Fruit fly (Drosophila melanogaster) whole organism, prepupa: ENCODE data around the gene Gnpnat.

Source experiments
- Blimp-1 ChIP-seq: fragments of 200-800 bp; sonication (Bioruptor generic); optimal IDR thresholded peaks from 3 replicates; lab custom pipeline; 2017; ENCODE audit warnings: missing biosample characterization, missing genetic modification characterization, mild to moderate bottlenecking, moderate library complexity, missing genetic modification reagents
- CG10631 ChIP-seq: fragments of 200-800 bp; sonication (Bioruptor generic); optimal IDR thresholded peaks from 2 replicates; lab custom pipeline; 2016; ENCODE audit warnings: missing biosample characterization, missing genetic modification characterization
- CG10669 ChIP-seq: fragments of 200-800 bp; sonication (Bioruptor generic); optimal IDR thresholded peaks from 3 replicates; lab custom pipeline; 2018; ENCODE audit warnings: missing biosample characterization, mild to moderate bottlenecking, missing genetic modification characterization, moderate library complexity
- CG11294 ChIP-seq: fragments of 200-800 bp; sonication (Bioruptor generic); IDR thresholded peaks from 2 replicates; pipeline ENCODE4 v1.3.6; 2022; ENCODE audit warnings: missing biosample characterization, missing genetic modification characterization
- CG11762 ChIP-seq: fragments of 200-800 bp; sonication (Bioruptor generic); optimal IDR thresholded peaks from 3 replicates; lab custom pipeline; 2016; ENCODE audit warnings: missing biosample characterization, missing genetic modification characterization; ENCODE audit not compliant: insufficient read depth
- CG11902 ChIP-seq: fragments of 200-800 bp; sonication (Bioruptor generic); optimal IDR thresholded peaks from 3 replicates; lab custom pipeline; 2016; ENCODE audit warnings: missing biosample characterization, missing genetic modification characterization
- CG15336 ChIP-seq: fragments of 200-800 bp; sonication (Bioruptor generic); IDR thresholded peaks from 2 replicates; pipeline ENCODE4 v1.3.6; 2022; ENCODE audit warnings: missing biosample characterization, missing genetic modification characterization
- CG1621 ChIP-seq: fragments of 200-800 bp; sonication (Bioruptor generic); optimal IDR thresholded peaks from 3 replicates; lab custom pipeline; 2018; ENCODE audit warnings: missing biosample characterization, mild to moderate bottlenecking, missing genetic modification characterization
- CG31627 ChIP-seq: fragments of 200-800 bp; sonication (Bioruptor generic); optimal IDR thresholded peaks from 3 replicates; lab custom pipeline; 2016; ENCODE audit warnings: missing biosample characterization, missing genetic modification characterization
- CG32006 ChIP-seq: fragments of 200-800 bp; sonication (Bioruptor generic); optimal IDR thresholded peaks from 3 replicates; lab custom pipeline; 2017; ENCODE audit warnings: missing biosample characterization, mild to moderate bottlenecking, missing genetic modification characterization
- CG34406 ChIP-seq: fragments of 200-800 bp; sonication (Bioruptor generic); optimal IDR thresholded peaks from 3 replicates; lab custom pipeline; 2016; ENCODE audit warnings: missing biosample characterization, missing genetic modification characterization
- CG3919 ChIP-seq: fragments of 200-800 bp; sonication (Bioruptor generic); optimal IDR thresholded peaks from 3 replicates; lab custom pipeline; 2016; ENCODE audit warnings: missing biosample characterization, missing genetic modification characterization
- CG4318 ChIP-seq: fragments of 200-800 bp; sonication (Bioruptor generic); optimal IDR thresholded peaks from 3 replicates; lab custom pipeline; 2017; ENCODE audit warnings: missing biosample characterization, mild to moderate bottlenecking, missing genetic modification characterization
- CG6163 ChIP-seq: fragments of 200-800 bp; sonication (Bioruptor generic); IDR thresholded peaks from 3 replicates; pipeline ENCODE4 v1.3.6; 2022; ENCODE audit warnings: missing biosample characterization, missing genetic modification characterization
- CG6792 ChIP-seq: fragments of 200-800 bp; sonication (Bioruptor generic); optimal IDR thresholded peaks from 3 replicates; lab custom pipeline; 2016; ENCODE audit warnings: missing biosample characterization, missing genetic modification characterization
- CG6808 ChIP-seq: fragments of 200-800 bp; sonication (Bioruptor generic); optimal IDR thresholded peaks from 3 replicates; lab custom pipeline; 2017; ENCODE audit warnings: missing biosample characterization, missing genetic modification characterization, mild to moderate bottlenecking, moderate library complexity, missing genetic modification reagents
- CG8119 ChIP-seq: fragments of 200-800 bp; sonication (Bioruptor generic); IDR thresholded peaks from 3 replicates; pipeline ENCODE4 v1.3.6; 2022; ENCODE audit warnings: missing biosample characterization, missing genetic modification characterization
- Eip75B ChIP-seq: fragments of 200-800 bp; sonication (Bioruptor generic); optimal IDR thresholded peaks from 3 replicates; lab custom pipeline; 2016; ENCODE audit warnings: missing biosample characterization, missing genetic modification characterization
- Eip78C ChIP-seq: fragments of 200-800 bp; sonication (Bioruptor generic); peaks from one replicate; lab custom pipeline; 2016; ENCODE audit warnings: missing biosample characterization, missing genetic modification characterization
- Eip93F ChIP-seq: fragments of 200-800 bp; sonication (Bioruptor generic); optimal IDR thresholded peaks from 2 replicates; lab custom pipeline; 2016; ENCODE audit warnings: missing biosample characterization, mild to moderate bottlenecking, missing genetic modification characterization
- Ets21C ChIP-seq: fragments of 200-800 bp; sonication (Bioruptor generic); optimal IDR thresholded peaks from 3 replicates; lab custom pipeline; 2016; ENCODE audit warnings: missing biosample characterization, missing genetic modification characterization
- Ets96B ChIP-seq: fragments of 200-800 bp; optimal IDR thresholded peaks from 2 replicates; lab custom pipeline; 2019; ENCODE audit warnings: missing biosample characterization, mild to moderate bottlenecking, missing genetic modification characterization, moderate library complexity
- Gug ChIP-seq: fragments of 200-800 bp; sonication (Bioruptor generic); IDR thresholded peaks from 2 replicates; pipeline ENCODE4 v1.3.6; 2022; ENCODE audit warnings: missing biosample characterization, missing genetic modification characterization
- Hr38 ChIP-seq: sonication (Bioruptor generic); optimal IDR thresholded peaks from 2 replicates; lab custom pipeline; 2016; ENCODE audit warnings: missing biosample characterization, missing genetic modification characterization
- Hr4 ChIP-seq: fragments of 200-800 bp; sonication (Bioruptor generic); optimal IDR thresholded peaks from 3 replicates; lab custom pipeline; 2016; ENCODE audit warnings: missing biosample characterization, missing genetic modification characterization
- Lpt ChIP-seq: fragments of 200-800 bp; sonication (Bioruptor generic); optimal IDR thresholded peaks from 3 replicates; lab custom pipeline; 2016; ENCODE audit warnings: missing biosample characterization, missing genetic modification characterization
- Met ChIP-seq: fragments of 200-800 bp; sonication (Bioruptor generic); optimal IDR thresholded peaks from 3 replicates; lab custom pipeline; 2016; ENCODE audit warnings: missing biosample characterization, missing genetic modification characterization
- OdsH ChIP-seq: fragments of 200-800 bp; sonication (Bioruptor generic); optimal IDR thresholded peaks from 3 replicates; lab custom pipeline; 2016; ENCODE audit warnings: missing biosample characterization, missing genetic modification characterization
- Smox ChIP-seq: fragments of 200-800 bp; sonication (Bioruptor generic); optimal IDR thresholded peaks from 3 replicates; lab custom pipeline; 2016; ENCODE audit warnings: missing biosample characterization, missing genetic modification characterization
- Sox102F ChIP-seq: fragments of 200-800 bp; sonication (Bioruptor generic); optimal IDR thresholded peaks from 2 replicates; lab custom pipeline; 2016; ENCODE audit warnings: missing biosample characterization, mild to moderate bottlenecking, missing genetic modification characterization
- Sox14 ChIP-seq: fragments of 200-800 bp; sonication (Bioruptor generic); optimal IDR thresholded peaks from 3 replicates; lab custom pipeline; 2016; ENCODE audit warnings: missing biosample characterization, missing genetic modification characterization
- achi ChIP-seq: fragments of 200-800 bp; sonication (Bioruptor generic); optimal IDR thresholded peaks from 3 replicates; lab custom pipeline; 2016; ENCODE audit warnings: missing biosample characterization, missing genetic modification characterization
- acj6 ChIP-seq: fragments of 200-800 bp; sonication (Bioruptor generic); optimal IDR thresholded peaks from 3 replicates; lab custom pipeline; 2016; ENCODE audit warnings: missing biosample characterization, missing genetic modification characterization
- cyc ChIP-seq: fragments of 200-800 bp; sonication (Bioruptor generic); optimal IDR thresholded peaks from 3 replicates; lab custom pipeline; 2016; ENCODE audit warnings: missing biosample characterization, missing genetic modification characterization
- dac ChIP-seq: fragments of 200-800 bp; sonication (Bioruptor generic); optimal IDR thresholded peaks from 2 replicates; lab custom pipeline; 2017; ENCODE audit warnings: missing biosample characterization, mild to moderate bottlenecking, missing genetic modification characterization
- eg ChIP-seq: fragments of 200-800 bp; sonication (Bioruptor generic); IDR thresholded peaks from 3 replicates; pipeline ENCODE4 v1.3.6; 2022; ENCODE audit warnings: missing biosample characterization, missing genetic modification characterization
- fd59A ChIP-seq: fragments of 200-800 bp; sonication (Bioruptor generic); optimal IDR thresholded peaks from 2 replicates; lab custom pipeline; 2017; ENCODE audit warnings: missing biosample characterization, mild to moderate bottlenecking, missing genetic modification characterization, missing genetic modification reagents
- fd85E ChIP-seq: fragments of 200-800 bp; sonication (Bioruptor generic); optimal IDR thresholded peaks from 3 replicates; lab custom pipeline; 2016; ENCODE audit warnings: missing biosample characterization, missing genetic modification characterization
- fkh ChIP-seq: fragments of 200-800 bp; sonication (Bioruptor generic); optimal IDR thresholded peaks from 3 replicates; lab custom pipeline; 2017; ENCODE audit warnings: missing biosample characterization, mild to moderate bottlenecking, missing genetic modification characterization, moderate library complexity
- lz ChIP-seq: fragments of 200-800 bp; sonication (Bioruptor generic); optimal IDR thresholded peaks from 3 replicates; lab custom pipeline; 2016; ENCODE audit warnings: missing biosample characterization, missing genetic modification characterization
- net ChIP-seq: fragments of 200-800 bp; sonication (Bioruptor generic); optimal IDR thresholded peaks from 3 replicates; lab custom pipeline; 2016; ENCODE audit warnings: missing biosample characterization, missing genetic modification characterization
- pdm3 ChIP-seq: fragments of 200-800 bp; sonication (Bioruptor generic); optimal IDR thresholded peaks from 3 replicates; lab custom pipeline; 2016; ENCODE audit warnings: missing biosample characterization, missing genetic modification characterization
- spab ChIP-seq: fragments of 200-800 bp; sonication (Bioruptor generic); optimal IDR thresholded peaks from 2 replicates; lab custom pipeline; 2017; ENCODE audit warnings: missing biosample characterization, mild to moderate bottlenecking, missing genetic modification characterization, missing genetic modification reagents
- ss ChIP-seq, 2 experiments: fragments of 200-800 bp; sonication (Bioruptor generic); optimal IDR thresholded peaks; 2 replicates in 1 of 2; 3 replicates in 1 of 2; lab custom pipeline; 2017 to 2018; ENCODE audit warnings: mild to moderate bottlenecking in 2 of 2, missing biosample characterization in 2 of 2, missing genetic modification characterization in 2 of 2, moderate library complexity in 1 of 2
- svp ChIP-seq: fragments of 200-800 bp; sonication (Bioruptor generic); peaks from one replicate; lab custom pipeline; 2016; ENCODE audit warnings: missing biosample characterization, missing genetic modification characterization
- topi ChIP-seq: fragments of 200-800 bp; sonication (Bioruptor generic); optimal IDR thresholded peaks from 3 replicates; lab custom pipeline; 2016; ENCODE audit warnings: missing biosample characterization, missing genetic modification characterization
- vri ChIP-seq: fragments of 200-800 bp; sonication (Bioruptor generic); optimal IDR thresholded peaks from 3 replicates; lab custom pipeline; 2016; ENCODE audit warnings: missing biosample characterization, mild to moderate bottlenecking, missing genetic modification characterization

Gnpnat gene

dm6 chr3R:29772795-29773331 lies 34.8 kb downstream of the Gnpnat start (continued):
- no peak for TF ChIP-seq CG10631 (GFP tag; lab: Kevin White, UChicago)
- TF ChIP-seq Met (GFP tag; lab: Kevin White, UChicago) = no peak
- TF ChIP-seq CG34406 (GFP tag; lab: Kevin White, UChicago) = no peak
- TF ChIP-seq Ets96B (tag; lab: Kevin White, UChicago) = no peak
- no peak for TF ChIP-seq spab
- no peak for TF ChIP-seq Smox (GFP tag; lab: Kevin White, UChicago)
- TF ChIP-seq CG32006 = no peak
- TF ChIP-seq Hr38 (GFP tag; lab: Kevin White, UChicago) = no peak
- TF ChIP-seq Blimp-1 = peak; percentile 76
- peak; percentile 67 for TF ChIP-seq vri
- peak; percentile 83 for TF ChIP-seq fkh
- TF ChIP-seq Ets21C (GFP tag; lab: Kevin White, UChicago) = no peak

- TF ChIP-seq Lpt (GFP tag; lab: Kevin White, UChicago) = peak; percentile 58
- peak; percentile 80 for TF ChIP-seq CG31627 (GFP tag; lab: Kevin White, UChicago)
- peak; percentile 76 for TF ChIP-seq CG34406 (GFP tag; lab: Kevin White, UChicago)
- TF ChIP-seq fd59A (GFP tag; lab: Kevin White, UChicago) = peak; percentile 79
- TF ChIP-seq CG3919 (GFP tag; lab: Kevin White, UChicago) = peak; percentile 74
- TF ChIP-seq Hr4 (GFP tag; lab: Kevin White, UChicago) = peak; percentile 90
- TF ChIP-seq Ets96B (tag; lab: Kevin White, UChicago) = peak; percentile 61
- TF ChIP-seq CG6163 = peak; percentile 80
- TF ChIP-seq Met (GFP tag; lab: Kevin White, UChicago) = peak; percentile 61
- peak; percentile 73 for TF ChIP-seq CG6808 (GFP tag; lab: Kevin White, UChicago)
- peak; percentile 66 for TF ChIP-seq spab
- TF ChIP-seq OdsH (GFP tag; lab: Kevin White, UChicago) = peak; percentile 87
- peak; percentile 37 for TF ChIP-seq fd85E (GFP tag; lab: Kevin White, UChicago)
- TF ChIP-seq achi (GFP tag; lab: Kevin White, UChicago) = peak; percentile 71
- TF ChIP-seq Sox102F = peak; percentile 80
- peak; percentile 73 for TF ChIP-seq CG6792
- peak; percentile 83 for TF ChIP-seq Sox14 (GFP tag; lab: Kevin White, UChicago)
- TF ChIP-seq CG11762 (GFP tag; lab: Kevin White, UChicago) = peak; percentile 52
- TF ChIP-seq acj6 = peak; percentile 81
- TF ChIP-seq CG10669 = peak; percentile 80
- peak; percentile 70 for TF ChIP-seq CG4318 (GFP tag; lab: Kevin White, UChicago)
- peak; percentile 87 for TF ChIP-seq pdm3 (GFP tag; lab: Kevin White, UChicago)
- TF ChIP-seq CG1621 (tag; lab: Kevin White, UChicago) = peak; percentile 72
- peak; percentile 68 for TF ChIP-seq Eip75B (GFP tag; lab: Kevin White, UChicago)
- peak; percentile 81 for TF ChIP-seq topi (GFP tag; lab: Kevin White, UChicago)
- TF ChIP-seq Ets21C (GFP tag; lab: Kevin White, UChicago) = peak; percentile 55
- no peak for TF ChIP-seq Hr38 (GFP tag; lab: Kevin White, UChicago)
- peak; percentile 74 for TF ChIP-seq CG11294
- TF ChIP-seq vri = peak; percentile 35
- TF ChIP-seq lz (GFP tag; lab: Kevin White, UChicago) = peak; percentile 76
- peak; percentile 72 for TF ChIP-seq dac
- TF ChIP-seq svp (GFP tag; lab: Kevin White, UChicago) = peak; percentile 84
- TF ChIP-seq Eip78C (GFP tag; lab: Kevin White, UChicago) = peak; percentile 95
- TF ChIP-seq Smox (GFP tag; lab: Kevin White, UChicago) = peak; percentile 68
- peak; percentile 76 for TF ChIP-seq net
- TF ChIP-seq CG10631 (GFP tag; lab: Kevin White, UChicago) = peak; percentile 77
- peak; percentile 93 for TF ChIP-seq CG32006
- peak; percentile 75 for TF ChIP-seq eg (GFP tag; lab: Robert Waterston, UW)
- no peak for TF ChIP-seq fkh
- peak; percentile 81 for TF ChIP-seq CG15336
- TF ChIP-seq Eip93F = no peak
- TF ChIP-seq CG11902 (GFP tag; lab: Kevin White, UChicago) = peak; percentile 76
- TF ChIP-seq CG8119 = peak; percentile 83
- TF ChIP-seq cyc = peak; percentile 74
- TF ChIP-seq Gug (GFP tag; lab: Robert Waterston, UW) = peak; percentile 72
- TF ChIP-seq Blimp-1 = no peak
- peak; percentile 67 to 86 for TF ChIP-seq ss (GFP tag; optimal IDR thresholded peaks at IDR 0.05; lab: Kevin White, UChicago)
These were observed 35.8 kb downstream of the Gnpnat start for dm6 chr3R:29773833-29774324.
